Fruit fly (Drosophila melanogaster) whole organism, embryonic: ENCODE results near the gene CG15143.

Experiments used
- BtbVII ChIP-seq: fragments of 200-800 bp; sonication (Bioruptor generic); optimal IDR thresholded peaks from 3 replicates; lab custom pipeline; 2017; ENCODE audit warnings: missing biosample characterization, mild to moderate bottlenecking, missing genetic modification characterization
- CG11695 ChIP-seq: fragments of 200-800 bp; sonication (Bioruptor generic); IDR thresholded peaks from 3 replicates; pipeline ENCODE4 v1.3.6; 2022; ENCODE audit warnings: missing biosample characterization, missing genetic modification characterization
- CG11723 ChIP-seq: fragments of 200-800 bp; sonication (Bioruptor generic); optimal IDR thresholded peaks from 2 replicates; lab custom pipeline; 2017; ENCODE audit warnings: missing biosample characterization, mild to moderate bottlenecking, missing genetic modification characterization
- CG14860 ChIP-seq: fragments of 200-800 bp; sonication (Bioruptor generic); IDR thresholded peaks from 3 replicates; pipeline ENCODE4 v1.3.6; 2022; ENCODE audit warnings: missing biosample characterization, missing genetic modification characterization; ENCODE audit not compliant: partially characterized antibody
- CG15011 ChIP-seq: fragments of 200-800 bp; sonication (Bioruptor generic); optimal IDR thresholded peaks from 3 replicates; lab custom pipeline; 2018; ENCODE audit warnings: missing biosample characterization, mild to moderate bottlenecking, missing genetic modification characterization
- CG1603 ChIP-seq: fragments of 200-800 bp; sonication (Bioruptor generic); optimal IDR thresholded peaks from 2 replicates; lab custom pipeline; 2019; ENCODE audit warnings: missing biosample characterization, mild to moderate bottlenecking, missing genetic modification characterization, moderate library complexity
- CG17385 ChIP-seq: fragments of 200-800 bp; sonication (Bioruptor generic); optimal IDR thresholded peaks from 3 replicates; lab custom pipeline; 2018; ENCODE audit warnings: missing biosample characterization, mild to moderate bottlenecking, missing genetic modification characterization
- CG18262 ChIP-seq: fragments of 200-800 bp; optimal IDR thresholded peaks from 3 replicates; lab custom pipeline; 2019; ENCODE audit warnings: missing biosample characterization, mild to moderate bottlenecking, missing genetic modification characterization, moderate library complexity
- CG18599 ChIP-seq: fragments of 200-800 bp; sonication (Bioruptor generic); optimal IDR thresholded peaks from 3 replicates; lab custom pipeline; 2017; ENCODE audit warnings: missing biosample characterization, missing genetic modification characterization, mild to moderate bottlenecking, moderate library complexity, missing genetic modification reagents
- CG3407 ChIP-seq: fragments of 200-800 bp; sonication (Bioruptor generic); optimal IDR thresholded peaks from 2 replicates; lab custom pipeline; 2018; ENCODE audit warnings: missing biosample characterization, mild to moderate bottlenecking, missing genetic modification characterization
- CG34376 ChIP-seq: fragments of 200-800 bp; sonication (Bioruptor generic); optimal IDR thresholded peaks from 2 replicates; lab custom pipeline; 2018; ENCODE audit warnings: missing biosample characterization, mild to moderate bottlenecking, missing genetic modification characterization
- CG34422 ChIP-seq: fragments of 200-800 bp; sonication (Bioruptor generic); IDR thresholded peaks from 3 replicates; pipeline ENCODE4 v1.3.6; 2022; ENCODE audit warnings: missing biosample characterization, missing genetic modification characterization
- CG4617 ChIP-seq: fragments of 200-800 bp; sonication (Bioruptor generic); optimal IDR thresholded peaks from 3 replicates; lab custom pipeline; 2016; ENCODE audit warnings: missing biosample characterization, missing genetic modification characterization, borderline replicate concordance
- CG6765 ChIP-seq: fragments of 200-800 bp; sonication (Bioruptor generic); optimal IDR thresholded peaks from 3 replicates; lab custom pipeline; 2017; ENCODE audit warnings: missing biosample characterization, mild to moderate bottlenecking, missing genetic modification characterization
- CG7839 ChIP-seq: fragments of 200-800 bp; sonication (Bioruptor generic); optimal IDR thresholded peaks from 3 replicates; lab custom pipeline; 2018; ENCODE audit warnings: missing biosample characterization, mild to moderate bottlenecking, missing genetic modification characterization, moderate library complexity
- CG7963 ChIP-seq: fragments of 200-800 bp; sonication (Bioruptor generic); IDR thresholded peaks from 3 replicates; pipeline ENCODE4 v1.3.6; 2022; ENCODE audit warnings: missing biosample characterization, missing genetic modification characterization; ENCODE audit not compliant: partially characterized antibody
- CG9437 ChIP-seq: fragments of 200-800 bp; sonication (Bioruptor generic); optimal IDR thresholded peaks from 2 replicates; lab custom pipeline; 2018; ENCODE audit warnings: missing biosample characterization, mild to moderate bottlenecking, missing genetic modification characterization
- CG9727 ChIP-seq: fragments of 200-800 bp; sonication (Bioruptor generic); optimal IDR thresholded peaks from 3 replicates; lab custom pipeline; 2017; ENCODE audit warnings: missing biosample characterization, mild to moderate bottlenecking, missing genetic modification characterization
- Doc2 ChIP-seq: fragments of 200-800 bp; sonication (Bioruptor generic); IDR thresholded peaks from 2 replicates; pipeline ENCODE4 v1.3.6; 2022; ENCODE audit warnings: missing biosample characterization, missing genetic modification characterization
- Doc3 ChIP-seq: fragments of 200-800 bp; sonication (Bioruptor generic); IDR thresholded peaks from 3 replicates; pipeline ENCODE4 v1.3.6; 2022; ENCODE audit warnings: missing biosample characterization, missing genetic modification characterization; ENCODE audit not compliant: partially characterized antibody
- Drgx ChIP-seq: fragments of 200-800 bp; sonication (Bioruptor generic); IDR thresholded peaks from 2 replicates; pipeline ENCODE4 v1.3.6; 2022; ENCODE audit warnings: missing biosample characterization, missing genetic modification characterization
- HHEX ChIP-seq: fragments of 200-800 bp; sonication (Bioruptor generic); optimal IDR thresholded peaks from 3 replicates; lab custom pipeline; 2017; ENCODE audit warnings: missing biosample characterization, mild to moderate bottlenecking, missing genetic modification characterization, missing genetic modification reagents
- Hand ChIP-seq: fragments of 200-800 bp; sonication (Bioruptor generic); optimal IDR thresholded peaks from 2 replicates; lab custom pipeline; 2017; ENCODE audit warnings: mild to moderate bottlenecking, missing biosample characterization, missing genetic modification reagents, missing genetic modification characterization
- Hmr ChIP-seq: fragments of 200-800 bp; sonication (Bioruptor generic); optimal IDR thresholded peaks from 3 replicates; lab custom pipeline; 2017; ENCODE audit warnings: mild to moderate bottlenecking, missing biosample characterization, missing genetic modification reagents, missing genetic modification characterization
- Kr ChIP-seq: fragments of 200-800 bp; sonication (Bioruptor generic); optimal IDR thresholded peaks from 2 replicates; lab custom pipeline; 2017; ENCODE audit warnings: missing biosample characterization, mild to moderate bottlenecking, missing genetic modification characterization
- Med ChIP-seq: fragments of 200-800 bp; sonication (Bioruptor generic); peaks from one replicate; lab custom pipeline; 2016; ENCODE audit warnings: missing biosample characterization, missing genetic modification characterization, mild to moderate bottlenecking, inconsistent platforms, moderate library complexity
- Myb ChIP-seq: fragments of 200-800 bp; sonication (Bioruptor generic); optimal IDR thresholded peaks from 2 replicates; lab custom pipeline; 2016; ENCODE audit warnings: missing biosample characterization, missing genetic modification characterization
- Nf-YA ChIP-seq: fragments of 200-800 bp; sonication (Bioruptor generic); IDR thresholded peaks from 2 replicates; pipeline ENCODE4 v1.3.6; 2022; ENCODE audit warnings: missing biosample characterization, missing genetic modification characterization
- Ptx1 ChIP-seq: fragments of 200-800 bp; sonication (Bioruptor generic); IDR thresholded peaks from 2 replicates; pipeline ENCODE4 v1.3.6; 2022; ENCODE audit warnings: missing biosample characterization, missing genetic modification characterization
- Taf1 ChIP-seq: fragments of 200-800 bp; sonication (Bioruptor generic); IDR thresholded peaks from 2 replicates; pipeline ENCODE4 v1.3.6; 2022; ENCODE audit warnings: missing biosample characterization, missing genetic modification characterization
- ash1 ChIP-seq: fragments of 200-800 bp; sonication (Bioruptor generic); optimal IDR thresholded peaks from 2 replicates; lab custom pipeline; 2018; ENCODE audit warnings: missing biosample characterization, mild to moderate bottlenecking, missing genetic modification characterization
- br ChIP-seq: fragments of >200 bp; optimal IDR thresholded peaks from 2 replicates; lab custom pipeline; 2017
- bsh ChIP-seq, 2 experiments: fragments of 200-800 bp; sonication (Bioruptor generic); optimal IDR thresholded peaks; 2 replicates each; lab custom pipeline; 2017 to 2018; ENCODE audit warnings: mild to moderate bottlenecking in 2 of 2, missing biosample characterization in 2 of 2, missing genetic modification characterization in 2 of 2, moderate library complexity in 1 of 2
- dysf ChIP-seq: fragments of 200-800 bp; sonication (Bioruptor generic); IDR thresholded peaks from 3 replicates; pipeline ENCODE4 v1.3.6; 2022; ENCODE audit warnings: missing biosample characterization, missing genetic modification characterization
- fd102C ChIP-seq: fragments of 200-800 bp; sonication (Bioruptor generic); optimal IDR thresholded peaks from 2 replicates; lab custom pipeline; 2018; ENCODE audit warnings: missing biosample characterization, mild to moderate bottlenecking, missing genetic modification characterization, moderate library complexity
- fd64A ChIP-seq: fragments of 200-800 bp; sonication (Bioruptor generic); optimal IDR thresholded peaks from 3 replicates; lab custom pipeline; 2018; ENCODE audit warnings: missing biosample characterization, mild to moderate bottlenecking, missing genetic modification characterization
- gfzf ChIP-seq: fragments of 200-800 bp; sonication (Bioruptor generic); optimal IDR thresholded peaks from 2 replicates; lab custom pipeline; 2016; ENCODE audit warnings: missing biosample characterization, mild to moderate bottlenecking, missing genetic modification characterization, moderate library complexity
- grn ChIP-seq: fragments of 200-800 bp; sonication (Bioruptor generic); optimal IDR thresholded peaks from 3 replicates; lab custom pipeline; 2017; ENCODE audit warnings: missing biosample characterization, missing genetic modification characterization
- hth ChIP-seq: fragments of >200 bp; optimal IDR thresholded peaks from 2 replicates; lab custom pipeline; 2017; ENCODE audit warnings: inconsistent platforms
- lab ChIP-seq: fragments of 200-800 bp; sonication (Bioruptor generic); optimal IDR thresholded peaks from 3 replicates; lab custom pipeline; 2017; ENCODE audit warnings: missing biosample characterization, missing genetic modification characterization, mild to moderate bottlenecking, moderate library complexity, missing genetic modification reagents
- mirr ChIP-seq: fragments of 200-800 bp; sonication (Bioruptor generic); optimal IDR thresholded peaks from 3 replicates; lab custom pipeline; 2018; ENCODE audit warnings: missing biosample characterization, mild to moderate bottlenecking, missing genetic modification characterization
- nmo ChIP-seq: fragments of 200-800 bp; sonication (Bioruptor generic); optimal IDR thresholded peaks from 2 replicates; lab custom pipeline; 2018; ENCODE audit warnings: missing biosample characterization, mild to moderate bottlenecking, missing genetic modification characterization, moderate library complexity
- pita ChIP-seq: fragments of 200-800 bp; sonication (Bioruptor generic); optimal IDR thresholded peaks from 2 replicates; lab custom pipeline; 2017; ENCODE audit warnings: missing biosample characterization, mild to moderate bottlenecking, missing genetic modification characterization
- row ChIP-seq: fragments of 200-800 bp; sonication (Bioruptor generic); IDR thresholded peaks from 3 replicates; pipeline ENCODE4 v1.3.6; 2022; ENCODE audit warnings: missing biosample characterization, missing genetic modification characterization
- schlank ChIP-seq: fragments of 200-800 bp; sonication (Bioruptor generic); optimal IDR thresholded peaks from 2 replicates; lab custom pipeline; 2018; ENCODE audit warnings: missing biosample characterization, mild to moderate bottlenecking, missing genetic modification characterization
- sens-2 ChIP-seq: fragments of 200-800 bp; sonication (Bioruptor generic); IDR thresholded peaks from 2 replicates; pipeline ENCODE4 v1.3.6; 2022; ENCODE audit warnings: missing biosample characterization, missing genetic modification characterization
- trem ChIP-seq: fragments of 200-800 bp; optimal IDR thresholded peaks from 3 replicates; lab custom pipeline; 2019; ENCODE audit warnings: missing biosample characterization, mild to moderate bottlenecking, missing genetic modification characterization, moderate library complexity
- usp ChIP-seq: fragments of >200 bp; optimal IDR thresholded peaks from 2 replicates; lab custom pipeline; 2017; ENCODE audit warnings: missing biosample characterization, missing genetic modification characterization
- zen2 ChIP-seq: fragments of 200-800 bp; sonication (Bioruptor generic); IDR thresholded peaks from 3 replicates; pipeline ENCODE4 v1.3.6; 2022; ENCODE audit warnings: missing biosample characterization, missing genetic modification characterization; ENCODE audit not compliant: partially characterized antibody

Gene CG15143

DNA sequence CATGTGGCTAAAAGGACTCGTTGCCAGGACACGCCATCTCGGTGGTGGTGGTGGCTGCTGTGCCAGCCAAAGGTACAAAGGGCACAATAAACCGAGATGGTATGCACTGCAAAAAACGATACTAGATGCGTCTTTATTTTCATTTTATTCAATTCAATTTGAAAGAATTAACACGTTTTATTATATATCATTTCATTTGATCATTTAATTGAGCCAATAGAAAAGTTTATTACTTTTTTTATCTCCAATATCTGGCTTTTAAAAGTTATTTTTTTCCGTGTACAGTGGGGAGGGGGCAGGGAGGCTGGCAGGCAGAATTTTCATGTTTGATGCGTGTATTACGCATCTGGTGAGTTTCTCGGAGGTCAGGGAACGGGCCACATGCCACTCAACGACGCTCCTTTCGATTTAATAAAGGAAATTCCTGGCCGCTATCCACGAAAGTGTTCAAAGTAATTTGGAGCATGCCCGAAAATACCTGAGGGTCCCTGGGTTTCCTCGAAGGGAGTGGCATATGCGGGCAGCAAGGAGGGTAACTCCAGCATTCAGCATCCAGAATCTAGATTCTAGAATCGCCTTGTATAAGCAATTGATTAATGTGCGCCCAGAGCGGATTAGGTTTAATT lies 10.1 kb downstream of the CG15143 start (continued):
- TF ChIP-seq Doc2 (GFP tag; lab: Robert Waterston, UW): no peak
- TF ChIP-seq CG34376 (GFP tag; lab: Kevin White, UChicago): peak; percentile 81
- no peak for TF ChIP-seq Myb (GFP tag; lab: Kevin White, UChicago)
- peak; percentile 81 for TF ChIP-seq CG3407 (GFP tag; lab: Kevin White, UChicago)
- peak; percentile 85 for TF ChIP-seq CG17385 (GFP tag; lab: Kevin White, UChicago)
- no peak for TF ChIP-seq gfzf
- TF ChIP-seq CG1603 (tag; lab: Kevin White, UChicago): peak; percentile 48
- TF ChIP-seq CG18262 (tag; lab: Kevin White, UChicago): peak; percentile 95
- TF ChIP-seq Doc3 (GFP tag; lab: Robert Waterston, UW): no peak
- peak; percentile 83 for TF ChIP-seq Hand (GFP tag; lab: Kevin White, UChicago)
- no peak for TF ChIP-seq CG14860
- TF ChIP-seq CG18599 (GFP tag; lab: Kevin White, UChicago): peak; percentile 96
- TF ChIP-seq br (lab: Kevin White, UChicago): no peak
- TF ChIP-seq Med: no peak
- TF ChIP-seq trem (tag; lab: Kevin White, UChicago): peak; percentile 90
- peak; percentile 87 for TF ChIP-seq CG11695 (GFP tag; lab: Robert Waterston, UW)
- TF ChIP-seq HHEX: peak; percentile 86
- TF ChIP-seq CG11723: peak; percentile 70
- peak; percentile 48 for TF ChIP-seq grn (GFP tag; lab: Kevin White, UChicago)
- peak in 1 of 2 experiments; percentile 95 for TF ChIP-seq bsh (GFP tag; optimal IDR thresholded peaks at IDR 0.05; lab: Kevin White, UChicago)
- no peak for TF ChIP-seq CG7963 (GFP tag; lab: Robert Waterston, UW)
- peak; percentile 84 for TF ChIP-seq CG6765
- TF ChIP-seq dysf (GFP tag; lab: Robert Waterston, UW): peak; percentile 87; the same call in 2 of the 3 replicates
- TF ChIP-seq lab: peak; percentile 94
- peak; percentile 83 for TF ChIP-seq Ptx1 (GFP tag; lab: Robert Waterston, UW)
- peak; percentile 41; the same call in 1 of the 2 replicates for TF ChIP-seq Taf1 (GFP tag; lab: Robert Waterston, UW)
- TF ChIP-seq pita (GFP tag; lab: Kevin White, UChicago): no peak
- TF ChIP-seq CG4617: no peak
- TF ChIP-seq zen2 (GFP tag; lab: Robert Waterston, UW): no peak
- peak; percentile 88 for TF ChIP-seq CG34422 (GFP tag; lab: Robert Waterston, UW)
- TF ChIP-seq hth (lab: Kevin White, UChicago): no peak
- peak; percentile 79 for TF ChIP-seq sens-2
- TF ChIP-seq row (GFP tag; lab: Robert Waterston, UW): peak; percentile 93
- peak; percentile 50 for TF ChIP-seq mirr (GFP tag; lab: Kevin White, UChicago)
- no peak for TF ChIP-seq ash1 (GFP tag; lab: Kevin White, UChicago)
- TF ChIP-seq usp (GFP tag; lab: Kevin White, UChicago): no peak
- TF ChIP-seq BtbVII (GFP tag; lab: Kevin White, UChicago): peak; percentile 77
- TF ChIP-seq Drgx: no peak
- peak; percentile 93 for TF ChIP-seq CG7839 (tag; lab: Kevin White, UChicago)
- peak; percentile 72 for TF ChIP-seq CG15011 (GFP tag; lab: Kevin White, UChicago)
- TF ChIP-seq nmo (GFP tag; lab: Kevin White, UChicago): peak; percentile 92
- peak; percentile 72 for TF ChIP-seq CG9437
- peak; percentile 90 for TF ChIP-seq Hmr
- TF ChIP-seq fd64A (GFP tag; lab: Kevin White, UChicago): peak; percentile 69
- peak; percentile 68 for TF ChIP-seq schlank (tag; lab: Kevin White, UChicago)
- peak; percentile 94 for TF ChIP-seq CG9727 (GFP tag; lab: Kevin White, UChicago)
- peak; percentile 84 for TF ChIP-seq Nf-YA (GFP tag; lab: Robert Waterston, UW)
- TF ChIP-seq Kr (GFP tag; lab: Kevin White, UChicago): peak; percentile 36
- TF ChIP-seq fd102C (GFP tag; lab: Kevin White, UChicago): peak; percentile 42
